Fruit fly (Drosophila melanogaster): ENCODE measurements around the gene Eno.

dm6 chr2L:1704746-1705145 lies 24.7 kb downstream of the Eno start, which contains the start of gene cpb:
- no peak for TF ChIP-seq Hr96 (GFP tag; optimal IDR thresholded peaks at IDR 0.05)
- TF ChIP-seq CG7101 (tag; optimal IDR thresholded peaks at IDR 0.05): no peak
